Worm (Caenorhabditis elegans) whole organism, L4 larva: ENCODE results near the gene Y39A1A.27.

Experiments
- D1046.2 ChIP-seq: fragments of 200-800 bp; sonication (Bioruptor generic); IDR thresholded peaks from 2 replicates; pipeline ENCODE4 v1.3.6; 2022; ENCODE audit warnings: missing genetic modification characterization, missing compliant biosample characterization
- F44E2.7 ChIP-seq: fragments of 200-800 bp; sonication (Bioruptor generic); IDR thresholded peaks from 2 replicates; pipeline ENCODE4 v2.1.2; 2022; ENCODE audit warnings: missing genetic modification characterization, missing compliant biosample characterization
- F49E8.2 ChIP-seq: sonication (generic microtip); optimal IDR thresholded peaks from 2 replicates; lab custom pipeline; 2016; ENCODE audit warnings: missing compliant biosample characterization, mild to moderate bottlenecking, missing genetic modification characterization, borderline replicate concordance
- T20F7.1 ChIP-seq: fragments of 200-800 bp; sonication (Bioruptor generic); optimal IDR thresholded peaks from 2 replicates; lab custom pipeline; 2018; ENCODE audit warnings: mild to moderate bottlenecking, missing genetic modification characterization, missing compliant biosample characterization
- Y48G9A.11 ChIP-seq: fragments of 200-800 bp; sonication (Bioruptor generic); IDR thresholded peaks from 2 replicates; pipeline ENCODE4 v1.3.6; 2022; ENCODE audit warnings: missing genetic modification reagents, missing genetic modification characterization, missing compliant biosample characterization
- Y5F2A.4 ChIP-seq: fragments of 200-800 bp; sonication (Bioruptor generic); optimal IDR thresholded peaks from 2 replicates; lab custom pipeline; 2018; ENCODE audit warnings: mild to moderate bottlenecking, missing genetic modification characterization, missing compliant biosample characterization
- ZK546.5 ChIP-seq, 2 experiments: sonication (generic microtip); optimal IDR thresholded peaks; 2 replicates each; lab custom pipeline; 2017; ENCODE audit warnings: missing biosample characterization in 2 of 2, missing genetic modification characterization in 2 of 2
- aha-1 ChIP-seq: fragments of 150-350 bp; peaks from one replicate; lab custom pipeline; 2014; ENCODE audit warnings: missing biosample characterization, missing genetic modification characterization
- ama-1 ChIP-seq: fragments of 150-350 bp; optimal IDR thresholded peaks from 2 replicates; lab custom pipeline; 2014; ENCODE audit warnings: inconsistent platforms, mixed read lengths
- ceh-20 ChIP-seq: fragments of 200-800 bp; sonication (Bioruptor generic); IDR thresholded peaks from 2 replicates; pipeline ENCODE4 v1.3.6; 2022; ENCODE audit warnings: missing genetic modification reagents, missing genetic modification characterization, missing compliant biosample characterization
- ceh-28 ChIP-seq: fragments of 150-350 bp; optimal IDR thresholded peaks from 2 replicates; lab custom pipeline; 2014; ENCODE audit warnings: missing biosample characterization, missing genetic modification reagents, missing genetic modification characterization
- ceh-32 ChIP-seq: sonication (generic microtip); optimal IDR thresholded peaks from 2 replicates; lab custom pipeline; 2016; ENCODE audit warnings: mild to moderate bottlenecking, missing genetic modification characterization, missing compliant biosample characterization; ENCODE audit not compliant: poor library complexity
- ceh-62 ChIP-seq: sonication (generic microtip); optimal IDR thresholded peaks from 2 replicates; lab custom pipeline; 2017; ENCODE audit warnings: missing biosample characterization, missing genetic modification characterization
- cey-2 ChIP-seq: sonication (generic microtip); optimal IDR thresholded peaks from 3 replicates; lab custom pipeline; 2017; ENCODE audit warnings: missing genetic modification characterization, mild to moderate bottlenecking, missing compliant biosample characterization, antibody characterized with exemption, borderline replicate concordance; ENCODE audit not compliant: insufficient read depth
- daf-12 ChIP-seq: fragments of 150-350 bp; optimal IDR thresholded peaks from 2 replicates; lab custom pipeline; 2014; ENCODE audit warnings: missing biosample characterization, missing genetic modification reagents, missing genetic modification characterization
- daf-16 ChIP-seq, 3 experiments: sonication (generic microtip); optimal IDR thresholded peaks; 2 replicates each; lab custom pipeline; 2016 to 2017; ENCODE audit warnings: missing genetic modification characterization in 3 of 3, missing genetic modification reagents in 3 of 3, mild to moderate bottlenecking in 2 of 3, missing compliant biosample characterization in 2 of 3, missing biosample characterization in 1 of 3, moderate library complexity in 1 of 3
- daf-19 ChIP-seq: fragments of 200-800 bp; sonication (Bioruptor generic); conservative IDR thresholded peaks from 2 replicates; pipeline ENCODE4 v1.3.6; 2022; ENCODE audit warnings: missing genetic modification characterization, missing compliant biosample characterization
- dpl-1 ChIP-seq: fragments of 150-350 bp; optimal IDR thresholded peaks from 2 replicates; lab custom pipeline; 2014; ENCODE audit warnings: missing biosample characterization, missing genetic modification reagents, missing genetic modification characterization
- duxl-1 ChIP-seq: sonication (generic microtip); optimal IDR thresholded peaks from 2 replicates; lab custom pipeline; 2016; ENCODE audit warnings: mild to moderate bottlenecking, missing genetic modification characterization, moderate library complexity, missing compliant biosample characterization; ENCODE audit not compliant: poor library complexity
- dve-1 ChIP-seq: sonication (generic microtip); optimal IDR thresholded peaks from 2 replicates; lab custom pipeline; 2017; ENCODE audit warnings: antibody characterized with exemption, mild to moderate bottlenecking, missing genetic modification characterization, missing compliant biosample characterization; ENCODE audit not compliant: insufficient read depth
- egl-27 ChIP-seq: sonication (generic microtip); optimal IDR thresholded peaks from 3 replicates; lab custom pipeline; 2017; ENCODE audit warnings: missing biosample characterization, missing genetic modification reagents, missing genetic modification characterization
- egl-43 ChIP-seq: fragments of 200-800 bp; sonication (Bioruptor generic); IDR thresholded peaks from 2 replicates; pipeline ENCODE4 v1.3.6; 2022; ENCODE audit warnings: missing genetic modification reagents, missing genetic modification characterization, missing compliant biosample characterization
- fkh-10 ChIP-seq: fragments of 150-350 bp; optimal IDR thresholded peaks from 2 replicates; lab custom pipeline; 2014; ENCODE audit warnings: missing biosample characterization, missing genetic modification reagents, missing genetic modification characterization
- fos-1 ChIP-seq: fragments of 150-350 bp; optimal IDR thresholded peaks from 2 replicates; lab custom pipeline; 2014; ENCODE audit warnings: missing biosample characterization, missing genetic modification characterization
- gei-8 ChIP-seq: fragments of 200-800 bp; sonication (Bioruptor generic); optimal IDR thresholded peaks from 2 replicates; lab custom pipeline; 2018; ENCODE audit warnings: mild to moderate bottlenecking, missing genetic modification characterization, missing compliant biosample characterization
- hif-1 ChIP-seq, 2 experiments: sonication (generic microtip); optimal IDR thresholded peaks; 2 replicates each; lab custom pipeline; 2016 to 2017; ENCODE audit warnings: missing compliant biosample characterization in 2 of 2, missing genetic modification characterization in 2 of 2, missing genetic modification reagents in 2 of 2, missing genotype in 2 of 2, mild to moderate bottlenecking in 1 of 2
- lim-7 ChIP-seq: fragments of 200-800 bp; sonication (Bioruptor generic); IDR thresholded peaks from 2 replicates; pipeline ENCODE4 v1.3.6; 2022; ENCODE audit warnings: missing genetic modification characterization, missing compliant biosample characterization
- lin-1 ChIP-seq: fragments of 200-800 bp; sonication (Bioruptor generic); IDR thresholded peaks from 2 replicates; pipeline ENCODE4 v1.3.6; 2022; ENCODE audit warnings: missing genetic modification reagents, missing genetic modification characterization, missing compliant biosample characterization
- lin-13 ChIP-seq: fragments of 150-350 bp; optimal IDR thresholded peaks from 2 replicates; lab custom pipeline; 2014; ENCODE audit warnings: missing biosample characterization, missing genetic modification reagents, missing genetic modification characterization
- lin-15B ChIP-seq: fragments of 150-350 bp; sonication (generic microtip); optimal IDR thresholded peaks from 3 replicates; lab custom pipeline; 2014; ENCODE audit warnings: missing biosample characterization, missing genetic modification characterization
- lsy-2 ChIP-seq, 2 experiments: fragments of 150-350 bp in 1 of 2; sonication (generic microtip) in 1 of 2; optimal IDR thresholded peaks; 2 replicates each; lab custom pipeline; 2014 to 2017; ENCODE audit warnings: missing biosample characterization in 2 of 2, missing genetic modification characterization in 2 of 2
- madf-9 ChIP-seq: fragments of 200-800 bp; sonication (Bioruptor generic); conservative IDR thresholded peaks from 2 replicates; pipeline ENCODE4 v1.3.6; 2022; ENCODE audit warnings: missing genetic modification reagents, missing genetic modification characterization, missing compliant biosample characterization
- mdl-1 ChIP-seq, 2 experiments: fragments of 150-350 bp in 1 of 2; sonication (generic microtip) in 1 of 2; optimal IDR thresholded peaks; 2 replicates each; lab custom pipeline; 2014 to 2017; ENCODE audit warnings: missing biosample characterization in 2 of 2, missing genetic modification characterization in 2 of 2
- mxl-3 ChIP-seq: fragments of 200-800 bp; sonication (Bioruptor generic); optimal IDR thresholded peaks from 2 replicates; lab custom pipeline; 2018; ENCODE audit warnings: mild to moderate bottlenecking, missing genetic modification characterization, missing compliant biosample characterization
- nhr-11 ChIP-seq: fragments of 150-350 bp; optimal IDR thresholded peaks from 2 replicates; lab custom pipeline; 2014; ENCODE audit warnings: missing biosample characterization, missing genetic modification characterization
- nhr-111 ChIP-seq: fragments of 200-800 bp; sonication (Bioruptor generic); optimal IDR thresholded peaks from 2 replicates; lab custom pipeline; 2018; ENCODE audit warnings: mild to moderate bottlenecking, missing genetic modification characterization, missing compliant biosample characterization
- nhr-237 ChIP-seq: sonication (generic microtip); optimal IDR thresholded peaks from 2 replicates; lab custom pipeline; 2017; ENCODE audit warnings: missing biosample characterization, missing genetic modification characterization
- nhr-28 ChIP-seq: fragments of 150-350 bp; optimal IDR thresholded peaks from 2 replicates; lab custom pipeline; 2014; ENCODE audit warnings: missing biosample characterization, missing genetic modification characterization
- rbr-2 ChIP-seq: sonication (generic microtip); optimal IDR thresholded peaks from 2 replicates; lab custom pipeline; 2016; ENCODE audit warnings: missing genotype, missing genetic modification characterization, missing compliant biosample characterization
- sdz-12 ChIP-seq: fragments of 200-800 bp; sonication (Bioruptor generic); optimal IDR thresholded peaks from 2 replicates; lab custom pipeline; 2018; ENCODE audit warnings: mild to moderate bottlenecking, missing genetic modification characterization, missing compliant biosample characterization
- unc-130 ChIP-seq: sonication (generic microtip); optimal IDR thresholded peaks from 2 replicates; lab custom pipeline; 2016; ENCODE audit warnings: missing genetic modification reagents, missing genetic modification characterization, missing compliant biosample characterization
- unc-39 ChIP-seq: sonication (generic microtip); optimal IDR thresholded peaks from 2 replicates; lab custom pipeline; 2017; ENCODE audit warnings: missing biosample characterization, missing genetic modification characterization
- unc-62 ChIP-seq, 3 experiments: fragments of 150-350 bp in 1 of 3; sonication (generic microtip); optimal IDR thresholded peaks in 2 of 3; peaks in 1 of 3; 1 replicate in 1 of 3; 2 replicates in 2 of 3; lab custom pipeline; 2014 to 2017; ENCODE audit warnings: missing biosample characterization in 3 of 3, missing genetic modification characterization in 3 of 3, missing genetic modification reagents in 3 of 3, missing genotype in 1 of 3
- vab-7 ChIP-seq: fragments of 200-800 bp; sonication (Bioruptor generic); IDR thresholded peaks from 2 replicates; pipeline ENCODE4 v1.3.6; 2022; ENCODE audit warnings: missing genetic modification reagents, missing genetic modification characterization, missing compliant biosample characterization
- zag-1 ChIP-seq: fragments of 150-350 bp; optimal IDR thresholded peaks from 2 replicates; lab custom pipeline; 2014; ENCODE audit warnings: missing biosample characterization, missing genetic modification characterization
- zfp-3 ChIP-seq: fragments of 200-800 bp; sonication (Bioruptor generic); conservative IDR thresholded peaks from 2 replicates; pipeline ENCODE4 v1.3.6; 2022; ENCODE audit warnings: missing genetic modification reagents, missing genetic modification characterization, missing compliant biosample characterization
- ztf-7 ChIP-seq: fragments of 150-350 bp; optimal IDR thresholded peaks from 2 replicates; lab custom pipeline; 2014; ENCODE audit warnings: missing biosample characterization, missing genetic modification characterization

Gene Y39A1A.27

ce11 chrIII:10604325-10604724, 34.4 kb upstream of the Y39A1A.27 start (continued):
- TF ChIP-seq lim-7 (GFP tag; lab: Robert Waterston, UW), result no peak
- TF ChIP-seq Y5F2A.4 (GFP tag; lab: Kevin White, UChicago), result no peak
- TF ChIP-seq nhr-11, result peak; percentile 7
- TF ChIP-seq ama-1 (lab: Kevin White, UChicago), result no peak
- TF ChIP-seq duxl-1, result no peak
- no peak for TF ChIP-seq nhr-111 (GFP tag; lab: Kevin White, UChicago)
- no peak for TF ChIP-seq lin-1 (GFP tag; lab: Robert Waterston, UW)
- TF ChIP-seq mdl-1 (tag; optimal IDR thresholded peaks at IDR 0.05; lab: Kevin White, UChicago), result no peak

- TF ChIP-seq fos-1 (tag; lab: Kevin White, UChicago) (no peak), ceh-20 (GFP tag; lab: Robert Waterston, UW) (no peak), ceh-28 (tag; lab: Kevin White, UChicago) (no peak), egl-43 (GFP tag; lab: Robert Waterston, UW) (no peak), ceh-62 (tag; lab: Kevin White, UChicago) (no peak), D1046.2 (no peak), zag-1 (tag; lab: Kevin White, UChicago) (no peak), lim-7 (GFP tag; lab: Robert Waterston, UW) (no peak), gei-8 (no peak), dpl-1 (no peak), Y48G9A.11 (GFP tag; lab: Robert Waterston, UW) (no peak), hif-1 (tag; optimal IDR thresholded peaks at IDR 0.05; lab: Kevin White, UChicago) (no peak), ceh-32 (tag; lab: Kevin White, UChicago) (no peak), F49E8.2 (tag; lab: Kevin White, UChicago) (no peak), ztf-7 (tag; lab: Kevin White, UChicago) (no peak), ama-1 (lab: Kevin White, UChicago) (no peak), F44E2.7 (no peak)
Observed at ce11 chrIII:10605049-10605448, 33.7 kb upstream of the Y39A1A.27 start, which contains the start of gene rabx-5. Gene rabx-5, plus strand, starts transcription at chrIII:10605349.

- TF ChIP-seq sdz-12 (GFP tag; lab: Kevin White, UChicago) (no peak), daf-16 (GFP tag; optimal IDR thresholded peaks at IDR 0.05; lab: Kevin White, UChicago) (no peak), daf-16 (tag; optimal IDR thresholded peaks at IDR 0.05; lab: Kevin White, UChicago) (peak; percentile 2), lin-15B (tag; lab: Kevin White, UChicago) (no peak), unc-62 (GFP tag; optimal IDR thresholded peaks at IDR 0.05 in 1 of 2; lab: Kevin White, UChicago) (no peak), unc-62 (tag; optimal IDR thresholded peaks at IDR 0.05; lab: Kevin White, UChicago) (no peak), unc-130 (no peak), rbr-2 (tag; lab: Kevin White, UChicago) (no peak), lin-13 (GFP tag; lab: Kevin White, UChicago) (no peak), nhr-237 (no peak), ZK546.5 (tag; optimal IDR thresholded peaks at IDR 0.05; lab: Kevin White, UChicago) (no peak), ceh-62 (tag; lab: Kevin White, UChicago) (no peak), egl-43 (GFP tag; lab: Robert Waterston, UW) (no peak), dve-1 (tag; lab: Kevin White, UChicago) (no peak), unc-39 (tag; lab: Kevin White, UChicago) (no peak), cey-2 (tag; lab: Kevin White, UChicago) (no peak), mdl-1 (tag; optimal IDR thresholded peaks at IDR 0.05; lab: Kevin White, UChicago) (no peak), gei-8 (no peak), daf-19 (GFP tag; lab: Robert Waterston, UW) (no peak), mxl-3 (GFP tag; lab: Kevin White, UChicago) (no peak), lsy-2 (tag; optimal IDR thresholded peaks at IDR 0.05; lab: Kevin White, UChicago) (peak in 1 of 2 experiments; percentile 15), nhr-28 (tag; lab: Kevin White, UChicago) (no peak), vab-7 (no peak), madf-9 (no peak), daf-12 (tag; lab: Kevin White, UChicago) (no peak), T20F7.1 (GFP tag; lab: Kevin White, UChicago) (no peak), egl-27 (tag; lab: Kevin White, UChicago) (no peak), nhr-11 (no peak), aha-1 (tag; lab: Kevin White, UChicago) (peak; percentile 92), fkh-10 (GFP tag; lab: Kevin White, UChicago) (peak; percentile 4), zfp-3 (no peak)
Observed at ce11 chrIII:10608161-10608560, 30.6 kb upstream of the Y39A1A.27 start.
